Worm (Caenorhabditis elegans) whole organism, L4/young adult: Measurements from ENCODE around the gene flp-15.

Source experiments
- W03F9.2 ChIP-seq: fragments of 150-350 bp; optimal IDR thresholded peaks from 2 replicates; lab custom pipeline; 2014; ENCODE audit warnings: missing biosample characterization, missing genetic modification characterization
- dao-5 ChIP-seq: sonication (generic microtip); optimal IDR thresholded peaks from 2 replicates; lab custom pipeline; 2016; ENCODE audit warnings: missing genotype, missing genetic modification characterization, moderate library complexity, missing compliant biosample characterization
- him-1 ChIP-seq: sonication (generic microtip); optimal IDR thresholded peaks from 2 replicates; lab custom pipeline; 2016; ENCODE audit warnings: missing genotype, missing genetic modification reagents, missing genetic modification characterization, missing compliant biosample characterization

ce11 chrIII:13622268-13622667, 45.4 kb downstream of the flp-15 start, which contains the start of gene hip-1:
- no peak for TF ChIP-seq him-1 (tag; lab: Kevin White, UChicago)
- TF ChIP-seq W03F9.2 (tag; lab: Kevin White, UChicago): peak; percentile 84
- TF ChIP-seq dao-5 (tag; lab: Kevin White, UChicago): no peak
